Fruit fly (Drosophila melanogaster) whole organism: ENCODE results near the gene kuk.

ENCODE experiments used
- CG8478 ChIP-seq: fragments of >200 bp; optimal IDR thresholded peaks from 2 replicates; lab custom pipeline; 2018; ENCODE audit warnings: inconsistent platforms
- Dll ChIP-seq: fragments of >200 bp; optimal IDR thresholded peaks from 2 replicates; lab custom pipeline; 2017
- EcR ChIP-seq, 2 experiments: fragments of >200 bp; optimal IDR thresholded peaks; 2 replicates each; lab custom pipeline; 2017; ENCODE audit warnings: missing biosample characterization in 2 of 2, missing genetic modification characterization in 2 of 2, missing genetic modification reagents in 2 of 2
- pan ChIP-seq: fragments of >200 bp; optimal IDR thresholded peaks from 2 replicates; lab custom pipeline; 2017
- psq ChIP-seq: fragments of >200 bp; optimal IDR thresholded peaks from 2 replicates; lab custom pipeline; 2017
- usp ChIP-seq: fragments of >200 bp; optimal IDR thresholded peaks from 2 replicates; lab custom pipeline; 2017; ENCODE audit warnings: missing biosample characterization, missing genetic modification characterization, mixed read lengths

Gene kuk

DNA sequence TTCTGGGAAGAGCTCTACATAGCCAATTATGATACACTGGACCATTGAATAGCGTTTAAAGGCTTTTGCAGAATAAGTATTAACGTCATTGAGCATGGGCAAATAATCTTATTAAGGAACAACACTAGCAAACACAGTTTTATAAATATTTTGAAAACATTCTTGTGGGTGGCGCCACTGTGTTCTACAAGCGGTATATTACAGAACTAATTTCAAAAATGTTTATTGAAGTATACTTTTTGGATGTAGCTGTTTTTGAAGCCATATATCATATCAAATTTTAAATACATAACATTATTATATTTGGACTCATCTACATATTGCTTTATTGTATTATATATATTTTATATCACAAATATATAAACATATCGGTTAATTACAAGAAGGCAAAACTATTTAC, 28.8 kb downstream of the kuk start:
- TF ChIP-seq psq (lab: Kevin White, UChicago), result no peak

DNA sequence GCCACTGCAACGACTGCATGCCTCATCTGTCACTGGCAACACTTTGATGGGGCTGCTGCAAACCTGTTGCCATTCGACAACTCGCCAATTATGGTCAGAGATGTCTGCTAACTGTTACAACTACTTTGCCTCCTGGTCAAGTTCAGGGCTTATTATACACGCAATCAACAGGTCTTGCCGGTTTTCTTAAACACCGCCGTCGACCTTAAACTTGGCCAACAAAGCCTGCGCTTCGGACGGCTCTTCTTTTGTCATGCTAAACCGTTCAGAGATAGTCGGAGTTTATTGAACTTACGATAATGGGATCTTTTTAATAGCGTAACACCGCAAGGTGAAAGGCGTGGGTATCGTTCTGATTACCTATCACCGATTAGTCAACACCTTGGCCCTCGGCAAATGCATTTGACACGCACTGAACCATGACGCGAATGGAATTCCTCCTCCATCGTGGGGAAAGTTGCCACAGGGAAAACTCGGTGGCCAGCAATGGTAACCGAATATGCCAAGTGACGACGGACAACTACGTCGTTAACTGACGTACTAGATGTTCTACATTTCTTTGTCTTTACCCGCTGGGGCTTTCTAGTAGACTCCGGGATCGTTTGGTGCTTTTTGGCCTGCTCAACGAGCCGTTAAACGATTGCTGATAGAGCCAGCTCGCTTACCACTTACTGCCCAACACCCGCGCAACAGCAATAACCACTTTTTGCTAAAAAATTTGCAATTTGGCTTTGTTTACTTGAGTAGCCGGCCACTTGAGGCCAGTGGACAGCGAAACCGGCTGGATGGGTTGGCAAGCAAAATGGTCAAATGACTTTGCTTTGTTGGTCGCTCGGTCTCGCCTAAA, 31.1 kb downstream of the kuk start:
- TF ChIP-seq pan (lab: Kevin White, UChicago) (no peak), Dll (lab: Kevin White, UChicago) (peak; percentile 12)

DNA sequence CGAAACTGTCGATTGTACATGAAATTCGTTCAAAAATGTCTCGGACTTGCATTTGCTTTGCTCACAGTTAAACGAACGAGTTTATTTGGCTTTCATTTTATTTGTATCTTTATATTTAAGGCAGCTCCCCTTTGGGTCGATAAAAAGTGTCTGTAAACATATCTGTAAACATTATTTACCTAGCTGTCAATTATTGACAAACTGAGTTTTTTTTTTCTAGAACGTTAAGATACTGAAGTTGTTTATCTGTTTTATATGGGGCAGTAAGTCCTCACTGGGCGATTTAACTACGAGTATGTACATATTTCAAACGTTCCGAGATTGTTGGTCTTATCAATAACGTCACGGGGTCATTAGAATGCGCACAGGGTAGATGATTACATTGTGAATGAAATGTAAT, 35.6 kb downstream of the kuk start:
- TF ChIP-seq Dll (lab: Kevin White, UChicago), result no peak
- TF ChIP-seq usp (GFP tag; lab: Kevin White, UChicago), result no peak
- no peak for TF ChIP-seq EcR (GFP tag; optimal IDR thresholded peaks at IDR 0.05; lab: Kevin White, UChicago)
- TF ChIP-seq pan (lab: Kevin White, UChicago), result no peak
- no peak for TF ChIP-seq CG8478
- TF ChIP-seq psq (lab: Kevin White, UChicago), result no peak

DNA sequence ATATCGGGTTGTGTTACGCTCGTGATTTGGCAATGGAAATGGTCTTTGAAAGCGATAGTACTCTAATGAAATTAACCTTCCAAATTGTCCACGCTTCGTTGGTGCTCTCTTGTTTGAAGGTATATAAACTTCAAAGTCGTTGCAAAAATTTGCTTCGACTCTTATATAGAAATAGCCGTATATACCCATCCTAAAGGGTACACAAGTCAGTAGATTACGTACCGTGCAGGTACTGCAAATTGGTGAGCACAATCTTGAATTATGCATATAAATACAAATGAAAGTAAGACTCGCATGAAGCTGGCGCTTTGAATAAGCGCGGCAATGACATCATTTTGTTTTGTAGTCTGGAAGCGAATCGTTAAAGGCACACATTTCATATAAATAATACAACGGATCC, 36.2 kb downstream of the kuk start:
- TF ChIP-seq usp (GFP tag; lab: Kevin White, UChicago) (no peak), Dll (lab: Kevin White, UChicago) (no peak)

DNA sequence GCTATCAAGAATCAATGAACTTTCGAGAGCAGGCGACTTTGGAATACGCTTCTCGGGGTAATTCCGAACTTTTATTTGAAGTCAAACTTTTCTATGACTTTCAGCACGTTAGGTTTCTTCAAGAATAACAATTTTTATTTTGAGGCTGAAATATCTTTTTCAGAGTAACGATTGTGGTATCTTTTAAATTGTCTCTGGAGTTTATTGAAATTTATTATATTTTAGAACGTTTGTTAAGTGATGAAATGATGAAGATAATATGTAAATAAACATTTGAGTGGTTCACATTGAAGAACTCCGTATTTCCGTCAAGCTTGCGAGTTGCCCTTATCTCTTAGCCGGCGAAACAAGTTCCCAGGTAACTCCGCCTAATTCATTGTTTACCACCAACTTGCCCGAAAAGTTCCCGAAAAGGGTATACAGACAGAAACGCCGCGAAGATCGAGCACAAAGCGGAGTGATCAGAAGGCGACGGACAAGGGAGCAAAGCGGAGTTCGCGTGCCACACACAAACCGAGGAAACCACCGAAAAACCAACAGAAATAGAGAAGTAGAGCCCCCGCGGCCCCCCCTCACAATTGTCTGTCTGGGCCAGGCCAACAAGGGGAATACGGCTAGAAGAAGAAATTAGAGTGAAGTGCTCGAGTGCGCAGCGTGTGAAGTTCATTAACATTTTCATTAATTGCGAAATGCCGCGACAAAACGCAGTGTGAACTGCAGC, 37.7 kb downstream of the kuk start:
- no peak for TF ChIP-seq psq (lab: Kevin White, UChicago)
- no peak for TF ChIP-seq Dll (lab: Kevin White, UChicago)
- TF ChIP-seq pan (lab: Kevin White, UChicago), result no peak
- no peak for TF ChIP-seq usp (GFP tag; lab: Kevin White, UChicago)
- no peak for TF ChIP-seq EcR (GFP tag; optimal IDR thresholded peaks at IDR 0.05; lab: Kevin White, UChicago)
- TF ChIP-seq CG8478, result no peak

DNA sequence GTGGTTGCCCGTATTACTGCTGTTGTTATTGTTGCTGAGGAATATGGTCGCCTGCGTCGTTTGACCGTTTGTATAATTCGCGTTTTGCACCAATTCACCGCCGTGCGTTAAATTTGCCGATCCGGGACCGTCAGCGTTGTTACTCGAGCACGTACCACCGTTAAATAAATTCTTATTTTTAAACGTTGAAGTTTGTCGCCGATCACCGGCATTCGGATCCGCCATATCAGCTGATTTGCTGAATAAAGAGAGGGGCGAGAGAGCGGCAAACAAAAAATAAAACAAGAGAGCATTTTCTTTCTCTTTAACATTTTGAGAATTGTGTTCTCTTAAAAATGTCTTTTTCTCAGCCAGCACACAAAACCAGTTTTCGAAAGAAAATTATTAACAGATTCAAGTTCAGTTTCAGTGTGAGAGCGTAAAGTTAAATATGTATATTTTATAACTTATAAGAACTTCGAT, 38.9 kb downstream of the kuk start:
- TF ChIP-seq Dll (lab: Kevin White, UChicago) (no peak), CG8478 (no peak), usp (GFP tag; lab: Kevin White, UChicago) (no peak), psq (lab: Kevin White, UChicago) (no peak), pan (lab: Kevin White, UChicago) (no peak), EcR (GFP tag; optimal IDR thresholded peaks at IDR 0.05; lab: Kevin White, UChicago) (no peak)

DNA sequence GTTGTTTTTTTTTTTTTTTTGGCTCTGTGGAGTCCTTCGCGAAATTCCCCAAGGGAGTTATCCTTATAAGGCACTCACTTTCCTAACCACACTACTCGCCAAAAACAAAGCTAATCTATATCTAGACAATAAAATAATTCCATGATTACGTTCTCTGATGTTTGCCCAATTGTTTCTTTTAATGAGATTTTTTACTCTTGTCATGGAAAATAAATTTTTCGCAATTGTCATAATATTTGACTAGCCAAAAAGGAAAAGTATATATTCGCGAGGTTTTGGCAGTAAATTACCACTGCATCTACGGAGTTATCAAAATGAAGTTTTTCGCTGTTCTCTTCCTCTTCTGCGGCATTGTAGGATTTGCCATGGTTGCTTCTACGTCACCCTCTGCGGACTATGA, 40.1 kb downstream of the kuk start, which contains the start of gene CG34278:
Gene CG34278, plus strand, starts transcription at position 301 of the 400 bp plus-strand sequence.
- TF ChIP-seq usp (GFP tag; lab: Kevin White, UChicago), result no peak
- TF ChIP-seq pan (lab: Kevin White, UChicago), result no peak
- no peak for TF ChIP-seq psq (lab: Kevin White, UChicago)
- no peak for TF ChIP-seq Dll (lab: Kevin White, UChicago)
- TF ChIP-seq EcR (GFP tag; optimal IDR thresholded peaks at IDR 0.05; lab: Kevin White, UChicago), result no peak
- no peak for TF ChIP-seq CG8478

DNA sequence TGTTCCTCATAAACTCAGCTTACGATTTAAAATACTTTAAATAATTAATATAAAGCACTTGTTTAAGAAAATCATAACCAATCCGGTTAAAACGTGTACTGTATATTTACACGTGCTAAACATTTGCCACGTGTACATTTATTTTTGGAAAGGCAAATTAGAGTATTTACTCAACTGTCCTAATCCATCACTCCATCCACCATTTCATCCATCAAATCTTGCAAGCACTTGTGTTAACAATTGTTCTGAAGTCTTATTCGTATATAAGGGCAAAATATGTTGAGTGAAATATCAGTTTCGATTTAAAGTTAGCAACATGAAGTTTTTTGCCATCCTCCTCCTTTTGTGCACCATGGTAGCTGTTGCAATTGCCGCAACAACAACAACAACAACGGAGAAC, 41.2 kb downstream of the kuk start, which contains the start of gene CG42779:
Gene CG42779, plus strand, starts transcription at position 301 of the 400 bp plus-strand sequence.
- TF ChIP-seq psq (lab: Kevin White, UChicago), result no peak
- TF ChIP-seq usp (GFP tag; lab: Kevin White, UChicago), result no peak
- no peak for TF ChIP-seq pan (lab: Kevin White, UChicago)
- TF ChIP-seq EcR (GFP tag; optimal IDR thresholded peaks at IDR 0.05; lab: Kevin White, UChicago), result no peak
- no peak for TF ChIP-seq Dll (lab: Kevin White, UChicago)
- no peak for TF ChIP-seq CG8478

DNA sequence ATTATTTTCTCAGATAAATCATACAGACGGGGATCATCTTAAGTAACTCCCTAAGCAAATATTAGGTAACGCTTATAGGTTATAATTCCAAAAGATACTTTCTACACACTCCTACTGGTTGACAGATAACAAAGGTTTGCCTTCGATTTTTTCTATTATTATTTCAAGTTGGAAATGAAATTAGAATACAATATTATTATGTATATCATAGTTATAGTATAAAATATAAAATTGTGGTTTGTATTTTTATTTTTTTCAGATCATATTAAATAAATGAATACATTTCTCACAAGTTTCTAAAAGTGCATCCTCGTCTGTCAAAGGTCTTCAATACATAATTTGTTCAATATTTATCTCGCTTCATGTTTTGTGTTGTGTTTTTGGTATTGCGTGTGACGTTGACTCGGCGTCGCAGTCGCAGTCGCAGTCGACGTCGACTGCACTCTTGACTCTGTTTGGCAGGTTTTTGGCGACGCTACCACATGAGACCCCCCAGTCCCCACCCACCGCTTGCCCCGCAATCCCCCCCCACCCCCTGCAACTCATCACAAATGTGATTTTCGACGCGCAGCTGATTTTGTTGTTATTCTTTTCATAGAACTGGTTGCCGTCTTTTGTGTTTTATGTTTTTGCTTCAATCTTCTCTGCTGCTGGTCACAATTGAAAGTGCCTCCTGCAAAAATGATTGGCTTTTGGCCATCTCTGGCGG, 42.9 kb downstream of the kuk start:
- TF ChIP-seq psq (lab: Kevin White, UChicago) (no peak), Dll (lab: Kevin White, UChicago) (no peak), pan (lab: Kevin White, UChicago) (no peak), EcR (GFP tag; optimal IDR thresholded peaks at IDR 0.05; lab: Kevin White, UChicago) (no peak), CG8478 (no peak), usp (GFP tag; lab: Kevin White, UChicago) (no peak)

DNA sequence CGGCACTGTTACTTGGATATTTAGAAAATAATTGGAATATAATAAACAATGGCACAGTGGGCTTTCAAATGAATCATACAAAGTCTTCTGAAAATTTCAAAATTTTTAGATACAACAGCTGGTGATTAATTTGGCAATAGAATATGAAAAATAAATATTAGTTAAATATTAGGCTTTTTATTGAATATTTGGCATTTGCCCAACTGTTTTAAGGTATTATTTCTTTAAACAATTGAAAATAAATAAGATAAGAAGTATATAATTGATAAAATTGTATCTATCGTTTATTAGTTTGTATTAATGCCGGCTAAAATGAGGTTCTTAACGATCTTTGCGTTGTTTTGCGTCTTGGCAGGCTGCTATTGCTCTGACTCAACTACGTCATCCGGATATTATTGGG, 44.1 kb downstream of the kuk start, which contains the start of gene CG45079:
Gene CG45079, plus strand, starts transcription at position 301 of the 400 bp plus-strand sequence.
- no peak for TF ChIP-seq usp (GFP tag; lab: Kevin White, UChicago)
- no peak for TF ChIP-seq Dll (lab: Kevin White, UChicago)
- no peak for TF ChIP-seq pan (lab: Kevin White, UChicago)
- TF ChIP-seq EcR (GFP tag; optimal IDR thresholded peaks at IDR 0.05; lab: Kevin White, UChicago), result no peak
- no peak for TF ChIP-seq CG8478
- TF ChIP-seq psq (lab: Kevin White, UChicago), result no peak

DNA sequence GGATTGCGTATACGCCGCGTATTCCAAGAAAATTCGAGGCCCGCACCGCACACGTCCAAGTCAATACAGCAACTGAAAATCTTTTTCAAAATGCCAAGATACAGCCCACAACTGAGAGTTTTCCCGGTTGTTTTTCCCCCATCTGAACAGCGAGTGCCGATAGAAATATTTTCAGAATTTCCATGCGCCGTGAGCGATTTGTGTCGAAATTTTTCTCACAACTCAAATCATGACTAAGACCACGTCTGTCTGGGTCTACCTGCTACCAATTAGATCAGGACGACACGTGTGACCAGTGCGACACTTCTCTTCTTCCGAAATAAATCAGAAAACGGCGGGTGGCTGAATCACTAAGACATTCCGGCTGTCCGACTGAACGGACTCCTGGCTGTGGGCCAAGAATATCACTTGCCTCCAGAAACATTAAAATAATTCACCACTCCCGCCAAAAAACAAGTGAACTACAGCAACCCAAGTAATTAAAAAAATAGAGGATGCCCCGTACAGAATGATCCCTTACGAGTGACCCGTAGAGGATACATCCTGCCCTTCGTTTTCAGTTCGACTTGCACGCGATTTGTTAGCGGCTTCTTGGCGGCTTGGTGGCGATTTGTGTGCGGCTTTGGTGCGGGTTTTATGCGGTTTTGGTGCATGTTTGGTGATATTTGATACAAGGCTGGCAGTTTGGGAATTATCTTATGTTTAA, 45.4 kb downstream of the kuk start, which contains the start of gene cher:
Gene cher, minus strand, starts transcription at position 51 of the 706 bp plus-strand sequence.
- TF ChIP-seq pan (lab: Kevin White, UChicago) (no peak), EcR (GFP tag; optimal IDR thresholded peaks at IDR 0.05; lab: Kevin White, UChicago) (no peak), psq (lab: Kevin White, UChicago) (no peak), Dll (lab: Kevin White, UChicago) (no peak), CG8478 (no peak), usp (GFP tag; lab: Kevin White, UChicago) (no peak)
